Fruit fly (Drosophila melanogaster) whole organism, prepupa: ENCODE results near the gene Sos.
A peak's percentile ranks its signal among the peaks of the same experiment; 100 is the strongest.

Experiments
- CG10669 ChIP-seq: fragments of 200-800 bp; sonication (Bioruptor generic); optimal IDR thresholded peaks from 3 replicates; lab custom pipeline; 2018; ENCODE audit warnings: missing biosample characterization, mild to moderate bottlenecking, missing genetic modification characterization, moderate library complexity
- CG11294 ChIP-seq: fragments of 200-800 bp; sonication (Bioruptor generic); IDR thresholded peaks from 2 replicates; pipeline ENCODE4 v1.3.6; 2022; ENCODE audit warnings: missing biosample characterization, missing genetic modification characterization
- CG11762 ChIP-seq: fragments of 200-800 bp; sonication (Bioruptor generic); optimal IDR thresholded peaks from 3 replicates; lab custom pipeline; 2016; ENCODE audit warnings: missing biosample characterization, missing genetic modification characterization; ENCODE audit not compliant: insufficient read depth
- CG15336 ChIP-seq: fragments of 200-800 bp; sonication (Bioruptor generic); IDR thresholded peaks from 2 replicates; pipeline ENCODE4 v1.3.6; 2022; ENCODE audit warnings: missing biosample characterization, missing genetic modification characterization
- CG34406 ChIP-seq: fragments of 200-800 bp; sonication (Bioruptor generic); optimal IDR thresholded peaks from 3 replicates; lab custom pipeline; 2016; ENCODE audit warnings: missing biosample characterization, missing genetic modification characterization
- CG6163 ChIP-seq: fragments of 200-800 bp; sonication (Bioruptor generic); IDR thresholded peaks from 3 replicates; pipeline ENCODE4 v1.3.6; 2022; ENCODE audit warnings: missing biosample characterization, missing genetic modification characterization
- CG6854 ChIP-seq: fragments of 200-800 bp; sonication (Bioruptor generic); optimal IDR thresholded peaks from 2 replicates; lab custom pipeline; 2017; ENCODE audit warnings: missing biosample characterization, mild to moderate bottlenecking, missing genetic modification characterization
- CG7368 ChIP-seq: fragments of 200-800 bp; sonication (Bioruptor generic); optimal IDR thresholded peaks from 3 replicates; lab custom pipeline; 2016; ENCODE audit warnings: missing biosample characterization, missing genetic modification characterization
- CG8632 ChIP-seq: fragments of 200-800 bp; sonication (Bioruptor generic); optimal IDR thresholded peaks from 3 replicates; lab custom pipeline; 2016; ENCODE audit warnings: missing biosample characterization, missing genetic modification characterization
- Gug ChIP-seq: fragments of 200-800 bp; sonication (Bioruptor generic); IDR thresholded peaks from 2 replicates; pipeline ENCODE4 v1.3.6; 2022; ENCODE audit warnings: missing biosample characterization, missing genetic modification characterization
- Hr38 ChIP-seq: sonication (Bioruptor generic); optimal IDR thresholded peaks from 2 replicates; lab custom pipeline; 2016; ENCODE audit warnings: missing biosample characterization, missing genetic modification characterization
- lz ChIP-seq: fragments of 200-800 bp; sonication (Bioruptor generic); optimal IDR thresholded peaks from 3 replicates; lab custom pipeline; 2016; ENCODE audit warnings: missing biosample characterization, missing genetic modification characterization
- svp ChIP-seq: fragments of 200-800 bp; sonication (Bioruptor generic); peaks from one replicate; lab custom pipeline; 2016; ENCODE audit warnings: missing biosample characterization, missing genetic modification characterization

DNA sequence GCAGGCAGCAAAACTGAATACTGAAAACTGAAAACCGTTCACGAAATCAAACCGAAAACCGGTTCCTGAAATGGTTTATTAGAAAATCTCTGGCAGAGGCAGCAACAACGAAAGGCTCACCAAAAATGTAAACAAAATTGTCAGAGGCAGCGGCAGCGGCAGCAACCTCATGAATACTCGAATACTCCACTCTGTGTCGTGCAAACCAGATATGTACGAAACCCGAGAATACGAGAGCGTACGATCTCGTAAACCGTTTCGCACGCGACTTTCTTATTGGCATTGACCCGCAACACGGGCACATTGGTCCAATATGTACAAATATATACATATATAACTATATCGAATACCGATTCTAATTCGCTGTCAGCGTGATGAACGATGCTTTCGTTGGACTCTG is 24.0 kb downstream of the Sos start:
- TF ChIP-seq CG11294 (GFP tag; lab: Robert Waterston, UW) (no peak), CG10669 (no peak), Gug (GFP tag; lab: Robert Waterston, UW) (no peak), CG15336 (GFP tag; lab: Robert Waterston, UW) (no peak), CG7368 (no peak), CG6163 (0 out of 3 replicates have a peak, but pooled peaks have one; percentile 35), Hr38 (GFP tag; lab: Kevin White, UChicago) (no peak), CG11762 (no peak), CG6854 (GFP tag; lab: Kevin White, UChicago) (no peak), lz (GFP tag; lab: Kevin White, UChicago) (no peak), CG34406 (no peak), CG8632 (GFP tag; lab: Kevin White, UChicago) (no peak), svp (GFP tag; lab: Kevin White, UChicago) (peak; percentile 92)
